Fruit fly (Drosophila melanogaster) whole organism, embryonic: ENCODE data around the gene CheB38b.

ENCODE experiments used
- Blimp-1 ChIP-seq: fragments of 200-800 bp; sonication (Bioruptor generic); optimal IDR thresholded peaks from 3 replicates; lab custom pipeline; 2018; ENCODE audit warnings: missing biosample characterization, missing genetic modification characterization, mild to moderate bottlenecking, moderate library complexity, missing genetic modification reagents
- BtbVII ChIP-seq: fragments of 200-800 bp; sonication (Bioruptor generic); optimal IDR thresholded peaks from 3 replicates; lab custom pipeline; 2017; ENCODE audit warnings: missing biosample characterization, mild to moderate bottlenecking, missing genetic modification characterization
- C15 ChIP-seq: fragments of 200-800 bp; sonication (Bioruptor generic); IDR thresholded peaks from 3 replicates; pipeline ENCODE4 v1.3.6; 2022; ENCODE audit warnings: missing biosample characterization, missing genetic modification characterization
- CG10267 ChIP-seq: fragments of 200-800 bp; sonication (Bioruptor generic); optimal IDR thresholded peaks from 2 replicates; lab custom pipeline; 2018; ENCODE audit warnings: missing biosample characterization, mild to moderate bottlenecking, missing genetic modification characterization, moderate library complexity
- CG11456 ChIP-seq: fragments of 200-800 bp; sonication (Bioruptor generic); IDR thresholded peaks from 3 replicates; pipeline ENCODE4 v1.3.6; 2022; ENCODE audit warnings: missing biosample characterization, missing genetic modification characterization
- CG11695 ChIP-seq: fragments of 200-800 bp; sonication (Bioruptor generic); IDR thresholded peaks from 3 replicates; pipeline ENCODE4 v1.3.6; 2022; ENCODE audit warnings: missing biosample characterization, missing genetic modification characterization
- CG12104 ChIP-seq: fragments of 200-800 bp; sonication (Bioruptor generic); optimal IDR thresholded peaks from 3 replicates; lab custom pipeline; 2016; ENCODE audit warnings: missing biosample characterization, missing genetic modification characterization
- CG1529 ChIP-seq: fragments of 200-800 bp; sonication (Bioruptor generic); optimal IDR thresholded peaks from 3 replicates; lab custom pipeline; 2018; ENCODE audit warnings: missing biosample characterization, missing genetic modification characterization
- CG17359 ChIP-seq: fragments of 200-800 bp; sonication (Bioruptor generic); optimal IDR thresholded peaks from 3 replicates; lab custom pipeline; 2018; ENCODE audit warnings: missing biosample characterization, mild to moderate bottlenecking, missing genetic modification characterization, moderate library complexity
- CG18599 ChIP-seq: fragments of 200-800 bp; sonication (Bioruptor generic); optimal IDR thresholded peaks from 3 replicates; lab custom pipeline; 2017; ENCODE audit warnings: missing biosample characterization, missing genetic modification characterization, mild to moderate bottlenecking, moderate library complexity, missing genetic modification reagents
- CG2120 ChIP-seq: fragments of 200-800 bp; sonication (Bioruptor generic); optimal IDR thresholded peaks from 3 replicates; lab custom pipeline; 2016; ENCODE audit warnings: missing biosample characterization, missing genetic modification characterization
- CG42726 ChIP-seq: fragments of 200-800 bp; sonication (Bioruptor generic); IDR thresholded peaks from 2 replicates; pipeline ENCODE4 v1.3.6; 2022; ENCODE audit warnings: missing biosample characterization, missing genetic modification characterization; ENCODE audit not compliant: partially characterized antibody
- CG6175 ChIP-seq: fragments of 200-800 bp; sonication (Bioruptor generic); IDR thresholded peaks from 3 replicates; pipeline ENCODE4 v1.3.6; 2022; ENCODE audit warnings: missing biosample characterization, missing genetic modification characterization
- CG6683 ChIP-seq: fragments of 200-800 bp; sonication (Bioruptor generic); optimal IDR thresholded peaks from 2 replicates; lab custom pipeline; 2017; ENCODE audit warnings: missing biosample characterization, mild to moderate bottlenecking, missing genetic modification characterization, missing genetic modification reagents
- CG7372 ChIP-seq: fragments of 200-800 bp; sonication (Bioruptor generic); IDR thresholded peaks from 2 replicates; pipeline ENCODE4 v1.3.6; 2022; ENCODE audit warnings: missing biosample characterization, missing genetic modification characterization
- CG7556 ChIP-seq: fragments of 200-800 bp; sonication (Bioruptor generic); optimal IDR thresholded peaks from 2 replicates; lab custom pipeline; 2017; ENCODE audit warnings: missing biosample characterization, mild to moderate bottlenecking, missing genetic modification characterization
- CG7786 ChIP-seq: fragments of 200-800 bp; sonication (Bioruptor generic); optimal IDR thresholded peaks from 2 replicates; lab custom pipeline; 2016; ENCODE audit warnings: missing biosample characterization, missing genetic modification characterization
- CG8089 ChIP-seq: fragments of 200-800 bp; sonication (Bioruptor generic); optimal IDR thresholded peaks from 3 replicates; lab custom pipeline; 2016; ENCODE audit warnings: missing biosample characterization, missing genetic modification characterization
- CG8359 ChIP-seq: fragments of 200-800 bp; sonication (Bioruptor generic); optimal IDR thresholded peaks from 2 replicates; lab custom pipeline; 2017; ENCODE audit warnings: missing biosample characterization, mild to moderate bottlenecking, missing genetic modification characterization, borderline replicate concordance
- D ChIP-seq, 2 experiments: fragments of 200-800 bp in 1 of 2; fragments of >200 bp in 1 of 2; sonication (Bioruptor generic) in 1 of 2; optimal IDR thresholded peaks; 2 replicates in 1 of 2; 3 replicates in 1 of 2; lab custom pipeline; 2017; ENCODE audit warnings: mild to moderate bottlenecking in 1 of 2, missing biosample characterization in 1 of 2, missing genetic modification characterization in 1 of 2, missing genetic modification reagents in 1 of 2
- Mad ChIP-seq: fragments of 200-800 bp; sonication (Bioruptor generic); optimal IDR thresholded peaks from 2 replicates; lab custom pipeline; 2016; ENCODE audit warnings: missing biosample characterization, missing genetic modification characterization
- TFAM ChIP-seq: fragments of 200-800 bp; sonication (Bioruptor generic); optimal IDR thresholded peaks from 2 replicates; lab custom pipeline; 2017; ENCODE audit warnings: missing biosample characterization, missing genetic modification characterization, inconsistent platforms
- Trl ChIP-seq, 3 experiments: fragments of >200 bp in 2 of 3; fragments of 200-800 bp in 1 of 3; sonication (Bioruptor generic) in 1 of 3; optimal IDR thresholded peaks; 2 replicates in 1 of 3; 3 replicates in 2 of 3; lab custom pipeline; 2016 to 2017; ENCODE audit warnings: missing biosample characterization in 1 of 3, missing genetic modification characterization in 1 of 3
- Xrp1 ChIP-seq: fragments of 200-800 bp; sonication (Bioruptor generic); IDR thresholded peaks from 2 replicates; pipeline ENCODE4 v1.3.6; 2022; ENCODE audit warnings: missing biosample characterization, missing genetic modification characterization
- ara ChIP-seq: fragments of 200-800 bp; sonication (Bioruptor generic); IDR thresholded peaks from 2 replicates; pipeline ENCODE4 v1.3.6; 2022; ENCODE audit warnings: missing biosample characterization, missing genetic modification characterization
- az2 ChIP-seq: fragments of 200-800 bp; sonication (Bioruptor generic); optimal IDR thresholded peaks from 3 replicates; lab custom pipeline; 2016; ENCODE audit warnings: missing biosample characterization, missing genetic modification characterization
- caup ChIP-seq: fragments of 200-800 bp; sonication (Bioruptor generic); optimal IDR thresholded peaks from 3 replicates; lab custom pipeline; 2017; ENCODE audit warnings: missing biosample characterization, mild to moderate bottlenecking, missing genetic modification characterization, moderate library complexity; ENCODE audit not compliant: severe bottlenecking
- crc ChIP-seq: fragments of 200-800 bp; sonication (Bioruptor generic); optimal IDR thresholded peaks from 2 replicates; lab custom pipeline; 2016; ENCODE audit warnings: missing biosample characterization, missing genetic modification characterization
- dimm ChIP-seq: fragments of 200-800 bp; sonication (Bioruptor generic); IDR thresholded peaks from 2 replicates; pipeline ENCODE4 v1.3.6; 2022; ENCODE audit warnings: missing biosample characterization, missing genetic modification characterization
- dysf ChIP-seq: fragments of 200-800 bp; sonication (Bioruptor generic); IDR thresholded peaks from 3 replicates; pipeline ENCODE4 v1.3.6; 2022; ENCODE audit warnings: missing biosample characterization, missing genetic modification characterization
- esg ChIP-seq: fragments of 200-800 bp; sonication (Bioruptor generic); conservative IDR thresholded peaks from 2 replicates; pipeline ENCODE4 v1.3.6; 2022; ENCODE audit warnings: missing biosample characterization, missing genetic modification characterization
- fru ChIP-seq: fragments of >200 bp; optimal IDR thresholded peaks from 2 replicates; lab custom pipeline; 2017
- her ChIP-seq: fragments of 200-800 bp; sonication (Bioruptor generic); optimal IDR thresholded peaks from 2 replicates; lab custom pipeline; 2016; ENCODE audit warnings: missing biosample characterization, missing genetic modification characterization
- inv ChIP-seq: fragments of 200-800 bp; sonication (Bioruptor generic); IDR thresholded peaks from 2 replicates; pipeline ENCODE4 v1.3.6; 2022; ENCODE audit warnings: missing biosample characterization, missing genetic modification characterization; ENCODE audit not compliant: partially characterized antibody
- knrl ChIP-seq: fragments of 200-800 bp; sonication (Bioruptor generic); IDR thresholded peaks from 3 replicates; pipeline ENCODE4 v1.3.6; 2022; ENCODE audit warnings: missing biosample characterization, missing genetic modification characterization; ENCODE audit not compliant: partially characterized antibody
- nau ChIP-seq: fragments of 200-800 bp; sonication (Bioruptor generic); optimal IDR thresholded peaks from 3 replicates; lab custom pipeline; 2017; ENCODE audit warnings: missing biosample characterization, mild to moderate bottlenecking, missing genetic modification characterization, missing genetic modification reagents
- odd ChIP-seq: fragments of 200-800 bp; sonication (Bioruptor generic); optimal IDR thresholded peaks from 2 replicates; lab custom pipeline; 2017; ENCODE audit warnings: missing biosample characterization, mild to moderate bottlenecking, missing genetic modification characterization
- pfk ChIP-seq: fragments of 200-800 bp; sonication (Bioruptor generic); optimal IDR thresholded peaks from 2 replicates; lab custom pipeline; 2018; ENCODE audit warnings: missing biosample characterization, mild to moderate bottlenecking, missing genetic modification characterization, moderate library complexity
- pum ChIP-seq: fragments of 200-800 bp; sonication (Bioruptor generic); optimal IDR thresholded peaks from 2 replicates; lab custom pipeline; 2016; ENCODE audit warnings: missing biosample characterization, missing genetic modification characterization
- slou ChIP-seq: fragments of 200-800 bp; sonication (Bioruptor generic); optimal IDR thresholded peaks from 3 replicates; lab custom pipeline; 2016; ENCODE audit warnings: missing biosample characterization, missing genetic modification characterization
- sna ChIP-seq: fragments of 200-800 bp; sonication (Bioruptor generic); IDR thresholded peaks from 2 replicates; pipeline ENCODE4 v1.3.6; 2022; ENCODE audit warnings: missing biosample characterization, missing genetic modification characterization; ENCODE audit not compliant: partially characterized antibody
- tin ChIP-seq: fragments of 200-800 bp; sonication (Bioruptor generic); optimal IDR thresholded peaks from 3 replicates; lab custom pipeline; 2016; ENCODE audit warnings: missing biosample characterization, missing genetic modification characterization
- tna ChIP-seq: fragments of 200-800 bp; sonication (Bioruptor generic); IDR thresholded peaks from 2 replicates; pipeline ENCODE4 v1.3.6; 2022; ENCODE audit warnings: missing biosample characterization, missing genetic modification characterization; ENCODE audit not compliant: partially characterized antibody
- unc-4 ChIP-seq: fragments of 200-800 bp; sonication (Bioruptor generic); IDR thresholded peaks from 2 replicates; pipeline ENCODE4 v1.3.6; 2022; ENCODE audit warnings: missing biosample characterization, missing genetic modification characterization; ENCODE audit not compliant: partially characterized antibody
- vfl ChIP-seq: fragments of 200-800 bp; sonication (Bioruptor generic); optimal IDR thresholded peaks from 2 replicates; lab custom pipeline; 2016; ENCODE audit warnings: missing biosample characterization, missing genetic modification characterization
- wdn ChIP-seq: fragments of 200-800 bp; sonication (Bioruptor generic); IDR thresholded peaks from 2 replicates; pipeline ENCODE4 v1.3.6; 2022; ENCODE audit warnings: missing biosample characterization, missing genetic modification characterization
- zen2 ChIP-seq: fragments of 200-800 bp; sonication (Bioruptor generic); IDR thresholded peaks from 3 replicates; pipeline ENCODE4 v1.3.6; 2022; ENCODE audit warnings: missing biosample characterization, missing genetic modification characterization; ENCODE audit not compliant: partially characterized antibody
- zfh1 ChIP-seq: fragments of 200-800 bp; sonication (Bioruptor generic); IDR thresholded peaks from 3 replicates; pipeline ENCODE4 v1.3.6; 2022; ENCODE audit warnings: missing biosample characterization, missing genetic modification characterization

The CheB38b gene

dm6 chr2L:20805624-20806339, 11.3 kb downstream of the CheB38b start (continued):
- TF ChIP-seq CG18599 (GFP tag; lab: Kevin White, UChicago) (peak; percentile 98), pfk (no peak), C15 (GFP tag; lab: Robert Waterston, UW) (peak; percentile 90), esg (GFP tag; lab: Robert Waterston, UW) (peak; percentile 95), wdn (GFP tag; lab: Robert Waterston, UW) (peak; percentile 92), CG7372 (GFP tag; lab: Robert Waterston, UW) (peak; percentile 92), D (optimal IDR thresholded peaks at IDR 0.05; lab: Kevin White, UChicago) (no peak), D (GFP tag; optimal IDR thresholded peaks at IDR 0.05; lab: Kevin White, UChicago) (peak; percentile 90), CG42726 (GFP tag; lab: Robert Waterston, UW) (no peak), Mad (peak; percentile 90), nau (peak; percentile 92), zen2 (GFP tag; lab: Robert Waterston, UW) (no peak), CG10267 (tag; lab: Kevin White, UChicago) (peak; percentile 90), dysf (peak; percentile 97), slou (peak; percentile 93), odd (GFP tag; lab: Kevin White, UChicago) (peak; percentile 94), CG12104 (GFP tag; lab: Kevin White, UChicago) (peak; percentile 90), CG8359 (peak; percentile 84), Xrp1 (GFP tag; lab: Robert Waterston, UW) (peak; percentile 96), zfh1 (GFP tag; lab: Robert Waterston, UW) (peak; percentile 95), CG1529 (GFP tag; lab: Kevin White, UChicago) (peak; percentile 94), vfl (GFP tag; lab: Kevin White, UChicago) (peak; percentile 89), her (GFP tag; lab: Kevin White, UChicago) (peak; percentile 19), fru (lab: Kevin White, UChicago) (no peak), CG11456 (GFP tag; lab: Robert Waterston, UW) (peak; percentile 94; the same call in 2 of the 3 replicates), CG11695 (peak; percentile 95), sna (GFP tag; lab: Robert Waterston, UW) (peak; percentile 33; the same call in 1 of the 2 replicates), ara (peak; percentile 93), CG6175 (GFP tag; lab: Robert Waterston, UW) (peak; percentile 86), TFAM (peak; percentile 71), BtbVII (peak; percentile 94), tin (GFP tag; lab: Kevin White, UChicago) (peak; percentile 90), Blimp-1 (peak; percentile 94), dimm (GFP tag; lab: Robert Waterston, UW) (peak; percentile 86), crc (GFP tag; lab: Kevin White, UChicago) (peak; percentile 55), CG7786 (GFP tag; lab: Kevin White, UChicago) (peak; percentile 73), CG7556 (GFP tag; lab: Kevin White, UChicago) (peak; percentile 97), knrl (GFP tag; lab: Robert Waterston, UW) (peak; percentile 44; the same call in 2 of the 3 replicates), unc-4 (peak; percentile 15; the same call in 1 of the 2 replicates), pum (GFP tag; lab: Kevin White, UChicago) (no peak), CG17359 (tag; lab: Kevin White, UChicago) (peak; percentile 97), CG8089 (peak; percentile 61), CG2120 (GFP tag; lab: Kevin White, UChicago) (peak; percentile 96), tna (peak; percentile 88), CG6683 (GFP tag; lab: Kevin White, UChicago) (peak; percentile 90), az2 (GFP tag; lab: Kevin White, UChicago) (peak; percentile 95), inv (GFP tag; lab: Robert Waterston, UW) (peak; percentile 73), Trl (optimal IDR thresholded peaks at IDR 0.05; lab: Kevin White, UChicago) (no peak), Trl (GFP tag; optimal IDR thresholded peaks at IDR 0.05; lab: Kevin White, UChicago) (peak; percentile 54), caup (GFP tag; lab: Kevin White, UChicago) (peak; percentile 94)
